Worm (Caenorhabditis elegans) whole organism, L1 larva: Measurements from ENCODE around the gene C14E2.1.

Source experiments
- C04F5.9 ChIP-seq: sonication (generic microtip); optimal IDR thresholded peaks from 2 replicates; lab custom pipeline; 2016; ENCODE audit warnings: missing genetic modification characterization, missing compliant biosample characterization
- C16A3.4 ChIP-seq: fragments of 150-350 bp; optimal IDR thresholded peaks from 2 replicates; lab custom pipeline; 2014; ENCODE audit warnings: missing biosample characterization, missing genetic modification characterization
- C34B4.2 ChIP-seq: sonication (generic microtip); optimal IDR thresholded peaks from 2 replicates; lab custom pipeline; 2017; ENCODE audit warnings: mild to moderate bottlenecking, missing genetic modification characterization, missing compliant biosample characterization
- Y116A8C.19 ChIP-seq: sonication (generic microtip); optimal IDR thresholded peaks from 2 replicates; lab custom pipeline; 2016; ENCODE audit warnings: missing compliant biosample characterization, missing genetic modification characterization, borderline replicate concordance
- aha-1 ChIP-seq: fragments of 150-350 bp; optimal IDR thresholded peaks from 2 replicates; lab custom pipeline; 2014; ENCODE audit warnings: missing biosample characterization, missing genetic modification characterization
- ama-1 ChIP-seq: fragments of 150-350 bp; optimal IDR thresholded peaks from 2 replicates; lab custom pipeline; 2014
- ceh-82 ChIP-seq, 3 experiments: fragments of 150-350 bp in 1 of 3; sonication (generic microtip) in 2 of 3; optimal IDR thresholded peaks; 2 replicates each; lab custom pipeline; 2014 to 2017; ENCODE audit warnings: missing biosample characterization in 3 of 3, missing genetic modification characterization in 3 of 3
- ceh-88 ChIP-seq: fragments of 200-800 bp; sonication (Bioruptor generic); IDR thresholded peaks from 2 replicates; pipeline ENCODE4 v1.3.6; 2022; ENCODE audit warnings: missing genetic modification characterization, missing compliant biosample characterization
- ceh-90 ChIP-seq: sonication (generic microtip); optimal IDR thresholded peaks from 2 replicates; lab custom pipeline; 2016; ENCODE audit warnings: missing genetic modification characterization, missing compliant biosample characterization
- dpl-1 ChIP-seq, 3 experiments: fragments of 150-350 bp in 2 of 3; sonication (generic microtip) in 1 of 3; optimal IDR thresholded peaks; 2 replicates each; lab custom pipeline; 2014 to 2017; ENCODE audit warnings: missing biosample characterization in 3 of 3, missing genetic modification characterization in 3 of 3, missing genetic modification reagents in 3 of 3
- dsc-1 ChIP-seq: sonication (generic microtip); optimal IDR thresholded peaks from 2 replicates; lab custom pipeline; 2016; ENCODE audit warnings: mild to moderate bottlenecking, missing genetic modification characterization, missing compliant biosample characterization
- efl-1 ChIP-seq, 4 experiments: fragments of 150-350 bp; optimal IDR thresholded peaks in 3 of 4; peaks in 1 of 4; 1 replicate in 1 of 4; 2 replicates in 3 of 4; lab custom pipeline; 2014; ENCODE audit warnings: missing biosample characterization in 2 of 4, missing genetic modification characterization in 2 of 4, missing genetic modification reagents in 2 of 4
- egl-13 ChIP-seq: sonication (generic microtip); optimal IDR thresholded peaks from 2 replicates; lab custom pipeline; 2016; ENCODE audit warnings: missing genotype, missing genetic modification reagents, missing genetic modification characterization, missing compliant biosample characterization
- egl-27 ChIP-seq, 2 experiments: fragments of 150-350 bp in 1 of 2; sonication (generic microtip); optimal IDR thresholded peaks; 3 replicates each; lab custom pipeline; 2017 to 2018; ENCODE audit warnings: missing biosample characterization in 2 of 2, missing genetic modification characterization in 2 of 2, missing genetic modification reagents in 2 of 2
- elt-2 ChIP-seq: sonication (generic microtip); optimal IDR thresholded peaks from 2 replicates; lab custom pipeline; 2016; ENCODE audit warnings: missing genetic modification characterization, mild to moderate bottlenecking, inconsistent platforms, missing compliant biosample characterization, missing genetic modification reagents
- fkh-10 ChIP-seq: sonication (generic microtip); optimal IDR thresholded peaks from 2 replicates; lab custom pipeline; 2017; ENCODE audit warnings: missing biosample characterization, missing genetic modification reagents, missing genetic modification characterization
- fkh-4 ChIP-seq: sonication (generic microtip); optimal IDR thresholded peaks from 2 replicates; lab custom pipeline; 2016; ENCODE audit warnings: missing compliant biosample characterization, missing genetic modification characterization, borderline replicate concordance
- fkh-8 ChIP-seq: sonication (generic microtip); optimal IDR thresholded peaks from 2 replicates; lab custom pipeline; 2016; ENCODE audit warnings: mild to moderate bottlenecking, missing genetic modification characterization, missing compliant biosample characterization
- fos-1 ChIP-seq: fragments of 150-350 bp; optimal IDR thresholded peaks from 2 replicates; lab custom pipeline; 2014; ENCODE audit warnings: missing biosample characterization, missing genetic modification characterization
- hlh-17 ChIP-seq: fragments of 200-800 bp; sonication (Bioruptor generic); optimal IDR thresholded peaks from 2 replicates; lab custom pipeline; 2018; ENCODE audit warnings: missing genetic modification characterization, mild to moderate bottlenecking, missing compliant biosample characterization, moderate library complexity, borderline replicate concordance
- hpl-2 ChIP-seq: fragments of 150-350 bp; optimal IDR thresholded peaks from 2 replicates; lab custom pipeline; 2014; ENCODE audit warnings: missing biosample characterization, missing genetic modification reagents, missing genetic modification characterization
- irx-1 ChIP-seq: sonication (generic microtip); optimal IDR thresholded peaks from 2 replicates; lab custom pipeline; 2016; ENCODE audit warnings: missing genetic modification characterization, missing compliant biosample characterization
- lin-13 ChIP-seq: fragments of 150-350 bp; optimal IDR thresholded peaks from 2 replicates; lab custom pipeline; 2014; ENCODE audit warnings: missing biosample characterization, missing genetic modification reagents, missing genetic modification characterization
- lin-15B ChIP-seq: fragments of 150-350 bp; sonication (generic microtip); optimal IDR thresholded peaks from 3 replicates; lab custom pipeline; 2014; ENCODE audit warnings: missing biosample characterization, missing genetic modification characterization
- lin-35 ChIP-seq, 2 experiments: fragments of 150-350 bp; optimal IDR thresholded peaks; 2 replicates each; lab custom pipeline; 2014; ENCODE audit warnings: missing biosample characterization in 2 of 2, missing genetic modification characterization in 2 of 2, missing genetic modification reagents in 2 of 2
- lin-39 ChIP-seq: fragments of 150-350 bp; optimal IDR thresholded peaks from 2 replicates; lab custom pipeline; 2014; ENCODE audit warnings: missing biosample characterization, missing genetic modification reagents, missing genetic modification characterization
- lir-3 ChIP-seq: sonication (generic microtip); optimal IDR thresholded peaks from 2 replicates; lab custom pipeline; 2016; ENCODE audit warnings: mild to moderate bottlenecking, missing genetic modification characterization, moderate library complexity, missing compliant biosample characterization; ENCODE audit not compliant: poor library complexity
- lsy-2 ChIP-seq, 2 experiments: fragments of 150-350 bp; optimal IDR thresholded peaks; 2 replicates each; lab custom pipeline; 2014; ENCODE audit warnings: missing biosample characterization in 2 of 2, missing genetic modification characterization in 2 of 2
- nhr-12 ChIP-seq: sonication (generic microtip); optimal IDR thresholded peaks from 2 replicates; lab custom pipeline; 2017; ENCODE audit warnings: missing biosample characterization, missing genetic modification characterization
- nhr-19 ChIP-seq: fragments of 200-800 bp; sonication (Bioruptor generic); conservative IDR thresholded peaks from 2 replicates; pipeline ENCODE4 v1.3.6; 2022; ENCODE audit warnings: missing genetic modification characterization, missing compliant biosample characterization
- nhr-20 ChIP-seq: sonication (generic microtip); optimal IDR thresholded peaks from 2 replicates; lab custom pipeline; 2016; ENCODE audit warnings: mild to moderate bottlenecking, missing genetic modification characterization, missing compliant biosample characterization
- nhr-76 ChIP-seq: sonication (generic microtip); optimal IDR thresholded peaks from 2 replicates; lab custom pipeline; 2017; ENCODE audit warnings: missing biosample characterization, missing genetic modification characterization
- nhr-77 ChIP-seq: fragments of 150-350 bp; optimal IDR thresholded peaks from 2 replicates; lab custom pipeline; 2014; ENCODE audit warnings: missing biosample characterization, missing genetic modification characterization
- nhr-84 ChIP-seq: sonication (generic microtip); optimal IDR thresholded peaks from 2 replicates; lab custom pipeline; 2017; ENCODE audit warnings: missing biosample characterization, missing genetic modification characterization
- nhr-85 ChIP-seq: sonication (generic microtip); peaks from one replicate; lab custom pipeline; 2016; ENCODE audit warnings: missing genetic modification characterization, inconsistent platforms, missing compliant biosample characterization
- nhr-90 ChIP-seq: sonication (generic microtip); optimal IDR thresholded peaks from 2 replicates; lab custom pipeline; 2016; ENCODE audit warnings: mild to moderate bottlenecking, missing genetic modification characterization, missing compliant biosample characterization; ENCODE audit not compliant: poor library complexity
- pag-3 ChIP-seq: sonication (generic microtip); optimal IDR thresholded peaks from 2 replicates; lab custom pipeline; 2017; ENCODE audit warnings: missing genetic modification characterization, mild to moderate bottlenecking, missing compliant biosample characterization, antibody characterized with exemption, borderline replicate concordance; ENCODE audit not compliant: insufficient read depth
- skn-1 ChIP-seq: fragments of 150-350 bp; optimal IDR thresholded peaks from 2 replicates; lab custom pipeline; 2014; ENCODE audit warnings: missing biosample characterization, missing genetic modification characterization
- snpc-4 ChIP-seq: fragments of 150-350 bp; optimal IDR thresholded peaks from 2 replicates; lab custom pipeline; 2014; ENCODE audit warnings: missing biosample characterization, missing genetic modification characterization
- snu-23 ChIP-seq: sonication (generic microtip); optimal IDR thresholded peaks from 2 replicates; lab custom pipeline; 2016; ENCODE audit warnings: missing genetic modification characterization, missing compliant biosample characterization
- sptf-1 ChIP-seq: fragments of 150-350 bp; optimal IDR thresholded peaks from 2 replicates; lab custom pipeline; 2014; ENCODE audit warnings: missing biosample characterization, missing genetic modification characterization
- tbx-2 ChIP-seq: sonication (generic microtip); optimal IDR thresholded peaks from 2 replicates; lab custom pipeline; 2016; ENCODE audit warnings: missing genetic modification characterization, missing compliant biosample characterization
- tlp-1 ChIP-seq: fragments of 150-350 bp; optimal IDR thresholded peaks from 2 replicates; lab custom pipeline; 2014; ENCODE audit warnings: missing biosample characterization, missing genetic modification characterization
- unc-62 ChIP-seq: fragments of 150-350 bp; optimal IDR thresholded peaks from 2 replicates; lab custom pipeline; 2014; ENCODE audit warnings: missing biosample characterization, missing genetic modification reagents, missing genetic modification characterization
- unc-86 ChIP-seq: sonication (generic microtip); optimal IDR thresholded peaks from 2 replicates; lab custom pipeline; 2016; ENCODE audit warnings: missing genetic modification characterization, missing compliant biosample characterization
- unc-98 ChIP-seq: fragments of 200-800 bp; sonication (Bioruptor generic); IDR thresholded peaks from 2 replicates; pipeline ENCODE4 v1.3.6; 2022; ENCODE audit warnings: missing genetic modification characterization, missing compliant biosample characterization
- vab-15 ChIP-seq: sonication (generic microtip); optimal IDR thresholded peaks from 2 replicates; lab custom pipeline; 2017; ENCODE audit warnings: missing genotype, mild to moderate bottlenecking, missing genetic modification characterization, missing compliant biosample characterization
- xbp-1 ChIP-seq: sonication (generic microtip); optimal IDR thresholded peaks from 2 replicates; lab custom pipeline; 2016; ENCODE audit warnings: missing genetic modification characterization, missing compliant biosample characterization
- zag-1 ChIP-seq: fragments of 150-350 bp; optimal IDR thresholded peaks from 2 replicates; lab custom pipeline; 2014; ENCODE audit warnings: missing biosample characterization, missing genetic modification characterization
- ztf-11 ChIP-seq, 2 experiments: sonication (generic microtip); optimal IDR thresholded peaks; 2 replicates each; lab custom pipeline; 2016 to 2017; ENCODE audit warnings: missing genetic modification characterization in 2 of 2, missing biosample characterization in 1 of 2, missing compliant biosample characterization in 1 of 2
- ztf-4 ChIP-seq: fragments of 150-350 bp; optimal IDR thresholded peaks from 2 replicates; lab custom pipeline; 2014; ENCODE audit warnings: missing biosample characterization, missing genetic modification characterization

C14E2.1 gene

DNA sequence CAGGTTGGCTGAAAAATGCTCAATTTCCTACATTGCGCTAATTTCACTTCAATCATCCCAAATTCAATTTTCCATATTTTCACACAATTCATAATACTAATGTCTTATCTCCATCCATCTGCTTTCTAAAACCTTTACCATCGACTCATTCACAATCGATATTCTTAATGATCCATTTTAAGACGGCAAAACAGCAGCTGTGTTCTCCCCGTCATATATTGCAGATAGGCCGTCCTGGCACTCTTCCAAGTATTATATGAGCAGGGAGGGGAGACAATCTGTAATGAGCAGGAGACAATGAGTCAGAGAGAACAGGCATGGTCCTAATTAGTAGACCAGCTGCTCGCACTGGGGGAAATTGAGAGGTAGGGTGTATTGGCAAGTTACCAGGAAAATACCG is 31.5 kb downstream of the C14E2.1 start:
- no peak for TF ChIP-seq vab-15 (tag; lab: Kevin White, UChicago)
- TF ChIP-seq nhr-85 (tag; lab: Kevin White, UChicago) = peak; percentile 2

DNA sequence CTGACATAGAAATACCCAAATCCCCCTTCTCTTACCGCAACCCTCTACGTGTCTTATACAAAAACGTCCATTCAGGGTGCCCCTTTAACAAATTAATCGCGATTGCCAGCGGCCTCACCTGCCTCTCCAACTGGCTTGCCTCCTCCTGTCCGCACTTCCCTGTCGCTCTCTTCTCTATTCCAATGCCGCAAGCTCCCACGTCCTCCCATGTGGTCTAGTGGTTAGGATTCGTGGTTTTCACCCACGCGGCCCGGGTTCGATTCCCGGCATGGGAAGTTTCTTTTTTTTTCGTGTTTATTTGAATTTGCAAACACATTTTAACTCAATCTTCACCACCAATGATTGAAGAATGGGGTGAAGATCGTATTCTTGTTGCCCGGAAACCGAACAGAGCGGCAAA is 32.4 kb downstream of the C14E2.1 start:
- TF ChIP-seq nhr-90 (tag; lab: Kevin White, UChicago) (peak; percentile 79), fos-1 (tag; lab: Kevin White, UChicago) (peak; percentile 5), Y116A8C.19 (tag; lab: Kevin White, UChicago) (no peak), C16A3.4 (peak; percentile 24), C04F5.9 (tag; lab: Kevin White, UChicago) (peak; percentile 1), lir-3 (tag; lab: Kevin White, UChicago) (peak; percentile 15), fkh-4 (tag; lab: Kevin White, UChicago) (no peak), egl-13 (tag; lab: Kevin White, UChicago) (peak; percentile 19), lin-15B (tag; lab: Kevin White, UChicago) (no peak), skn-1 (tag; lab: Kevin White, UChicago) (peak; percentile 79), nhr-85 (tag; lab: Kevin White, UChicago) (peak; percentile 60), hlh-17 (no peak), lin-35 (GFP tag; optimal IDR thresholded peaks at IDR 0.05; lab: Kevin White, UChicago) (peak; percentile 24 to 73), lin-39 (no peak), dpl-1 (GFP tag; optimal IDR thresholded peaks at IDR 0.05; lab: Kevin White, UChicago) (peak in 1 of 3 experiments; percentile 9), irx-1 (tag; lab: Kevin White, UChicago) (peak; percentile 43), C34B4.2 (tag; lab: Kevin White, UChicago) (no peak), unc-86 (tag; lab: Kevin White, UChicago) (peak; percentile 20), ztf-11 (tag; optimal IDR thresholded peaks at IDR 0.05; lab: Kevin White, UChicago) (peak in 1 of 2 experiments; percentile 55), nhr-84 (tag; lab: Kevin White, UChicago) (no peak), nhr-77 (tag; lab: Kevin White, UChicago) (peak; percentile 25), tlp-1 (no peak), ceh-82 (tag; optimal IDR thresholded peaks at IDR 0.05; lab: Kevin White, UChicago) (peak in 2 of 3 experiments; percentile 52 to 55), unc-98 (GFP tag; lab: Robert Waterston, UW) (0 out of 2 replicates have a peak, but pooled peaks have one; percentile 14), elt-2 (peak; percentile 15), nhr-19 (peak; percentile 73), nhr-12 (tag; lab: Kevin White, UChicago) (no peak), xbp-1 (tag; lab: Kevin White, UChicago) (peak; percentile 57), tbx-2 (tag; lab: Kevin White, UChicago) (peak; percentile 69), nhr-20 (tag; lab: Kevin White, UChicago) (peak; percentile 66), lsy-2 (tag; optimal IDR thresholded peaks at IDR 0.05; lab: Kevin White, UChicago) (peak; percentile 41 to 45), hpl-2 (GFP tag; lab: Kevin White, UChicago) (no peak), unc-62 (GFP tag; lab: Kevin White, UChicago) (no peak), fkh-10 (GFP tag; lab: Kevin White, UChicago) (peak; percentile 17), sptf-1 (no peak), egl-27 (tag; optimal IDR thresholded peaks at IDR 0.05; lab: Kevin White, UChicago) (no peak), ama-1 (lab: Kevin White, UChicago) (no peak), zag-1 (no peak), dsc-1 (tag; lab: Kevin White, UChicago) (peak; percentile 69), nhr-76 (tag; lab: Kevin White, UChicago) (no peak), ceh-90 (tag; lab: Kevin White, UChicago) (no peak), ztf-4 (tag; lab: Kevin White, UChicago) (no peak), fkh-8 (tag; lab: Kevin White, UChicago) (peak; percentile 9), ceh-88 (GFP tag; lab: Robert Waterston, UW) (no peak; the same call in 1 of the 2 replicates), efl-1 (optimal IDR thresholded peaks at IDR 0.05; lab: Kevin White, UChicago) (peak; percentile 20 to 31), efl-1 (GFP tag; optimal IDR thresholded peaks at IDR 0.05 in 1 of 2; lab: Kevin White, UChicago) (peak; percentile 0 to 93), pag-3 (tag; lab: Kevin White, UChicago) (no peak), snpc-4 (tag; lab: Kevin White, UChicago) (no peak), snu-23 (GFP tag; lab: Kevin White, UChicago) (peak; percentile 84), aha-1 (tag; lab: Kevin White, UChicago) (no peak), lin-13 (GFP tag; lab: Kevin White, UChicago) (no peak)
